Worm (Caenorhabditis elegans) whole organism, late embryonic: ENCODE results near the gene T26G10.4.

ENCODE experiments used
- F13H6.1 ChIP-seq: sonication (generic microtip); optimal IDR thresholded peaks from 2 replicates; lab custom pipeline; 2016; ENCODE audit warnings: missing genetic modification characterization, missing compliant biosample characterization
- ama-1 ChIP-seq: fragments of 150-350 bp; optimal IDR thresholded peaks from 2 replicates; lab custom pipeline; 2014
- ceh-48 ChIP-seq: sonication (generic microtip); optimal IDR thresholded peaks from 2 replicates; lab custom pipeline; 2016; ENCODE audit warnings: missing genetic modification characterization, inconsistent platforms, missing compliant biosample characterization
- ceh-9 ChIP-seq: sonication (generic microtip); optimal IDR thresholded peaks from 2 replicates; lab custom pipeline; 2016; ENCODE audit warnings: mild to moderate bottlenecking, missing genetic modification characterization, inconsistent platforms, missing compliant biosample characterization
- che-1 ChIP-seq: sonication (generic microtip); optimal IDR thresholded peaks from 2 replicates; lab custom pipeline; 2016; ENCODE audit warnings: mild to moderate bottlenecking, missing genetic modification characterization, missing compliant biosample characterization
- elt-2 ChIP-seq: sonication (generic microtip); optimal IDR thresholded peaks from 2 replicates; lab custom pipeline; 2016; ENCODE audit warnings: missing genetic modification reagents, missing genetic modification characterization, missing compliant biosample characterization
- hlh-15 ChIP-seq: sonication (generic microtip); optimal IDR thresholded peaks from 2 replicates; lab custom pipeline; 2016; ENCODE audit warnings: missing genetic modification characterization, missing compliant biosample characterization
- hlh-6 ChIP-seq: sonication (generic microtip); optimal IDR thresholded peaks from 2 replicates; lab custom pipeline; 2016; ENCODE audit warnings: missing genotype, missing genetic modification characterization, missing compliant biosample characterization
- nhr-11 ChIP-seq: fragments of 150-350 bp; optimal IDR thresholded peaks from 2 replicates; lab custom pipeline; 2014; ENCODE audit warnings: missing biosample characterization, missing genetic modification characterization
- nhr-232 ChIP-seq: sonication (generic microtip); optimal IDR thresholded peaks from 2 replicates; lab custom pipeline; 2016; ENCODE audit warnings: missing genetic modification characterization, missing compliant biosample characterization
- pag-3 ChIP-seq: sonication (generic microtip); optimal IDR thresholded peaks from 2 replicates; lab custom pipeline; 2016; ENCODE audit warnings: missing compliant biosample characterization, missing genetic modification characterization, borderline replicate concordance
- sdc-2 ChIP-seq: sonication (generic microtip); optimal IDR thresholded peaks from 2 replicates; lab custom pipeline; 2016; ENCODE audit warnings: missing genotype, missing genetic modification characterization, missing compliant biosample characterization
- sox-4 ChIP-seq: sonication (generic microtip); optimal IDR thresholded peaks from 2 replicates; lab custom pipeline; 2017; ENCODE audit warnings: mild to moderate bottlenecking, missing genetic modification characterization, inconsistent platforms, missing compliant biosample characterization

DNA sequence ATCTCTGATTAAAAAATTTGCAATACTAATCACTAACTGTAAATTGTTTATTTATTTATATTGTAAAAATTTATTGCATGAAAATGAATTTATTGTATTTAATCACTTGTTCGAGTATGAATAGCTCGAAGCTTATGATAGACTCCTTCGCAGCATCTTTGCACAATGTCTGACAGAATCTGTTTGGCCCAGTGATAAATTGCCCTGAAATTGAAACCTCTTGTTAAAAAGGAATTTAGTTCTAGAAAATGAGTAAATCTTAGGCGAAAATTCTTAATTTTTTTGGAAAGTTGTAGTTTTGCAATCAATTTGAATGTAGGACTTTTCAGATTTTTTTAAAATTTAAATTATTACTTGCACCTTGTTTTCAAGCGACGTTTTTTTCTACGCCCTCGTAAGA, 14.7 kb downstream of the T26G10.4 start:
- TF ChIP-seq ama-1 (no peak), che-1 (tag; lab: Kevin White, UChicago) (no peak), nhr-11 (no peak), sox-4 (tag; lab: Kevin White, UChicago) (no peak), elt-2 (tag; lab: Kevin White, UChicago) (no peak), nhr-232 (tag; lab: Kevin White, UChicago) (no peak), pag-3 (tag; lab: Kevin White, UChicago) (no peak), sdc-2 (tag; lab: Kevin White, UChicago) (no peak), F13H6.1 (tag; lab: Kevin White, UChicago) (no peak), ceh-9 (no peak), hlh-15 (no peak), ceh-48 (tag; lab: Kevin White, UChicago) (no peak), hlh-6 (tag; lab: Kevin White, UChicago) (no peak)
